Fruit fly (Drosophila melanogaster): ENCODE data around the gene CG4022.

CG4022 gene

DNA sequence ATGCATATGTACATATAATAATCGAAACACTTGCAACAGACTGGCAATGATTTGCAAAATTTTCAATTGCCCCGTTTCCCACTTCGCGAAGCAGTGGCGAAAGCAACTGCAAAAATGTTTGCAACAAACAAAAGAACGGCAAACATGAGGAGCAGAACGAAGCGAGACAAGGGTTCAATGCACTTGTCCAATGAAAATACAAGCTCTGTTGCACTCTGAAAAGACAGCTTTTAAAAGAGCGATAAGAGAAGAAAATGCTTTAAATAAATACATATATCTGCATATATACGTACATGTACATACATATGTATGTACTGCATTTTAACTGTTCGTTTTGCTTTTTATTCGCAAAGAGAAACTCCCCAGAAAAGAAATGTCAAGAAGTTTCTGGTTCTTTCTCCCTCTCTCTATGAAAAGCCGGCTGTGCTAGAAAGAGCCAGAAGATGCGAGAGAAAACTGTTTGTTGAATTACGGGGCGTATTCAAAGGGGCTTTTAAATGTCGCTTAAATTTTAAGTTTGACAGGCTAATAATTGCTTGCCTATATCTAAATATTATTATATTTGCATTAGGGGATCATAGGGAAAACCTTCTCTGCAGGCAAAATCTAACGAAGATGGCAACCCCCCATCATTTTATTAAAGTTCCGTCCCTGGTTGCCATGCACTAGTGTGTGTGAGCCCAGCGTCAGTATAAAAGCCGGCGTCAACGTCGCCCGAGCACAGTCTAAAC, 27.1 kb downstream of the CG4022 start, which contains the start of gene Hsp27 (continued):
- TF ChIP-seq CG18619 (GFP tag; optimal IDR thresholded peaks at IDR 0.05) (peak; percentile 97), lola (GFP tag; optimal IDR thresholded peaks at IDR 0.05) (peak in 1 of 3 experiments; percentile 95), lab (GFP tag; optimal IDR thresholded peaks at IDR 0.05) (peak; percentile 99), CG7987 (GFP tag; optimal IDR thresholded peaks at IDR 0.05) (peak; percentile 96), CG17359 (tag; optimal IDR thresholded peaks at IDR 0.05) (peak; percentile 99), CG11723 (GFP tag; optimal IDR thresholded peaks at IDR 0.05) (peak; percentile 96), CG7786 (GFP tag; optimal IDR thresholded peaks at IDR 0.05) (peak; percentile 88), CG6654 (GFP tag; optimal IDR thresholded peaks at IDR 0.05) (peak; percentile 94), wek (GFP tag; optimal IDR thresholded peaks at IDR 0.05) (peak; percentile 80), Jarid2 (GFP tag; optimal IDR thresholded peaks at IDR 0.05) (peak; percentile 93), CG12155 (GFP tag; optimal IDR thresholded peaks at IDR 0.05) (peak; percentile 96), CG12299 (tag; optimal IDR thresholded peaks at IDR 0.05) (peak; percentile 96), trh (GFP tag; optimal IDR thresholded peaks at IDR 0.05) (peak; percentile 96), CG4707 (GFP tag; optimal IDR thresholded peaks at IDR 0.05) (peak; percentile 92), Pdp1 (GFP tag; optimal IDR thresholded peaks at IDR 0.05) (peak; percentile 96 to 99), kay (GFP tag; optimal IDR thresholded peaks at IDR 0.05) (peak; percentile 97), CG17328 (GFP tag; IDR thresholded peaks at IDR 0.05) (peak; percentile 98), cwo (GFP tag; optimal IDR thresholded peaks at IDR 0.05) (peak; percentile 97), bbx (GFP tag; IDR thresholded peaks at IDR 0.05; ENCODE audit: partially characterized antibody) (peak; percentile 22; the same call in 1 of the 2 replicates), ato (GFP tag; IDR thresholded peaks at IDR 0.05; ENCODE audit: partially characterized antibody) (no peak), CG13775 (GFP tag; optimal IDR thresholded peaks at IDR 0.05) (peak; percentile 95), tin (GFP tag; optimal IDR thresholded peaks at IDR 0.05) (peak; percentile 98), peb (GFP tag; IDR thresholded peaks at IDR 0.05) (peak; percentile 98), CG10209 (GFP tag; optimal IDR thresholded peaks at IDR 0.05) (peak; percentile 98), jing (GFP tag; optimal IDR thresholded peaks at IDR 0.05) (peak; percentile 96), CG11085 (GFP tag; IDR thresholded peaks at IDR 0.05) (peak; percentile 97), CG9932 (GFP tag; IDR thresholded peaks at IDR 0.05) (peak; percentile 96), CoRest (tag; optimal IDR thresholded peaks at IDR 0.05) (peak; percentile 97), jumu (GFP tag; optimal IDR thresholded peaks at IDR 0.05) (peak; percentile 96), twi (tag; optimal IDR thresholded peaks at IDR 0.05) (peak; percentile 89), kni (GFP tag; optimal IDR thresholded peaks at IDR 0.05) (no peak), Xbp1 (GFP tag; optimal IDR thresholded peaks at IDR 0.05) (peak; percentile 99), NC2α (GFP tag; optimal IDR thresholded peaks at IDR 0.05) (peak; percentile 65), pnt (GFP tag; optimal IDR thresholded peaks at IDR 0.05) (peak; percentile 96), lmd (GFP tag; IDR thresholded peaks at IDR 0.05) (peak; percentile 99), Lpt (GFP tag; optimal IDR thresholded peaks at IDR 0.05) (no peak), CG6254 (GFP tag; optimal IDR thresholded peaks at IDR 0.05) (peak; percentile 97), CG12769 (tag; optimal IDR thresholded peaks at IDR 0.05) (peak; percentile 92), shn (GFP tag; optimal IDR thresholded peaks at IDR 0.05) (peak; percentile 74), CG8765 (GFP tag; IDR thresholded peaks at IDR 0.05) (peak; percentile 97), Oaz (GFP tag; IDR thresholded peaks at IDR 0.05) (peak; percentile 89), CG30403 (GFP tag; optimal IDR thresholded peaks at IDR 0.05) (peak; percentile 99), Rx (GFP tag; IDR thresholded peaks at IDR 0.05) (peak; percentile 99), row (GFP tag; IDR thresholded peaks at IDR 0.05) (peak; percentile 98), HHEX (GFP tag; optimal IDR thresholded peaks at IDR 0.05) (peak; percentile 97), Adf1 (GFP tag; IDR thresholded peaks at IDR 0.05) (peak; percentile 87), phol (tag; optimal IDR thresholded peaks at IDR 0.05) (peak; percentile 98), Mes4 (GFP tag; optimal IDR thresholded peaks at IDR 0.05) (peak; percentile 68)

All from whole organism, embryonic.